Worm (Caenorhabditis elegans) whole organism, L1 larva: ENCODE measurements around the gene C31B8.1.
A peak's percentile ranks its signal among the peaks of the same experiment; 100 is the strongest.

Experiments used
- F16B12.6 ChIP-seq: fragments of 150-350 bp; optimal IDR thresholded peaks from 2 replicates; lab custom pipeline; 2014; ENCODE audit warnings: missing biosample characterization, missing genetic modification characterization
- ama-1 ChIP-seq: fragments of 150-350 bp; optimal IDR thresholded peaks from 2 replicates; lab custom pipeline; 2014
- blmp-1 ChIP-seq: fragments of 150-350 bp; optimal IDR thresholded peaks from 2 replicates; lab custom pipeline; 2014; ENCODE audit warnings: missing biosample characterization, missing genetic modification characterization
- ceh-63 ChIP-seq: fragments of 200-800 bp; sonication (Bioruptor generic); optimal IDR thresholded peaks from 2 replicates; lab custom pipeline; 2018; ENCODE audit warnings: mild to moderate bottlenecking, missing genetic modification characterization, missing compliant biosample characterization
- ceh-8 ChIP-seq: fragments of 200-800 bp; sonication (Bioruptor generic); optimal IDR thresholded peaks from 2 replicates; lab custom pipeline; 2018; ENCODE audit warnings: mild to moderate bottlenecking, missing genetic modification characterization, moderate library complexity, missing compliant biosample characterization
- ceh-82 ChIP-seq, 3 experiments: fragments of 150-350 bp in 1 of 3; sonication (generic microtip) in 2 of 3; optimal IDR thresholded peaks; 2 replicates each; lab custom pipeline; 2014 to 2017; ENCODE audit warnings: missing biosample characterization in 3 of 3, missing genetic modification characterization in 3 of 3
- ceh-90 ChIP-seq: sonication (generic microtip); optimal IDR thresholded peaks from 2 replicates; lab custom pipeline; 2016; ENCODE audit warnings: missing genetic modification characterization, missing compliant biosample characterization
- ces-1 ChIP-seq: fragments of 150-350 bp; optimal IDR thresholded peaks from 2 replicates; lab custom pipeline; 2014; ENCODE audit warnings: missing biosample characterization, missing genetic modification reagents, missing genetic modification characterization
- efl-1 ChIP-seq, 4 experiments: fragments of 150-350 bp; optimal IDR thresholded peaks in 3 of 4; peaks in 1 of 4; 1 replicate in 1 of 4; 2 replicates in 3 of 4; lab custom pipeline; 2014; ENCODE audit warnings: missing biosample characterization in 2 of 4, missing genetic modification characterization in 2 of 4, missing genetic modification reagents in 2 of 4
- egl-27 ChIP-seq, 2 experiments: fragments of 150-350 bp in 1 of 2; sonication (generic microtip); optimal IDR thresholded peaks; 3 replicates each; lab custom pipeline; 2017 to 2018; ENCODE audit warnings: missing biosample characterization in 2 of 2, missing genetic modification characterization in 2 of 2, missing genetic modification reagents in 2 of 2
- elt-3 ChIP-seq, 6 experiments: fragments of 150-350 bp in 1 of 6; sonication (generic microtip); optimal IDR thresholded peaks; 2 replicates each; lab custom pipeline; 2017 to 2018; ENCODE audit warnings: missing biosample characterization in 6 of 6, missing genetic modification characterization in 6 of 6, inconsistent platforms in 1 of 6
- fkh-4 ChIP-seq: sonication (generic microtip); optimal IDR thresholded peaks from 2 replicates; lab custom pipeline; 2016; ENCODE audit warnings: missing compliant biosample characterization, missing genetic modification characterization, borderline replicate concordance
- hlh-4 ChIP-seq: sonication (generic microtip); optimal IDR thresholded peaks from 2 replicates; lab custom pipeline; 2016; ENCODE audit warnings: mild to moderate bottlenecking, missing genetic modification characterization, missing compliant biosample characterization
- hpl-2 ChIP-seq: fragments of 150-350 bp; optimal IDR thresholded peaks from 2 replicates; lab custom pipeline; 2014; ENCODE audit warnings: missing biosample characterization, missing genetic modification reagents, missing genetic modification characterization
- irx-1 ChIP-seq: sonication (generic microtip); optimal IDR thresholded peaks from 2 replicates; lab custom pipeline; 2016; ENCODE audit warnings: missing genetic modification characterization, missing compliant biosample characterization
- lin-13 ChIP-seq: fragments of 150-350 bp; optimal IDR thresholded peaks from 2 replicates; lab custom pipeline; 2014; ENCODE audit warnings: missing biosample characterization, missing genetic modification reagents, missing genetic modification characterization
- lin-39 ChIP-seq: fragments of 150-350 bp; optimal IDR thresholded peaks from 2 replicates; lab custom pipeline; 2014; ENCODE audit warnings: missing biosample characterization, missing genetic modification reagents, missing genetic modification characterization
- lsy-2 ChIP-seq, 2 experiments: fragments of 150-350 bp; optimal IDR thresholded peaks; 2 replicates each; lab custom pipeline; 2014; ENCODE audit warnings: missing biosample characterization in 2 of 2, missing genetic modification characterization in 2 of 2
- mdl-1 ChIP-seq, 2 experiments: fragments of 150-350 bp; optimal IDR thresholded peaks; 2 replicates each; lab custom pipeline; 2014 to 2017; ENCODE audit warnings: missing biosample characterization in 2 of 2, missing genetic modification characterization in 2 of 2, inconsistent platforms in 1 of 2
- mep-1 ChIP-seq: fragments of 150-350 bp; optimal IDR thresholded peaks from 2 replicates; lab custom pipeline; 2014; ENCODE audit warnings: missing biosample characterization, missing genetic modification characterization
- nhr-12 ChIP-seq: sonication (generic microtip); optimal IDR thresholded peaks from 2 replicates; lab custom pipeline; 2017; ENCODE audit warnings: missing biosample characterization, missing genetic modification characterization
- nhr-237 ChIP-seq: fragments of 150-350 bp; optimal IDR thresholded peaks from 2 replicates; lab custom pipeline; 2014; ENCODE audit warnings: missing biosample characterization, missing genetic modification characterization
- nhr-28 ChIP-seq: fragments of 150-350 bp; optimal IDR thresholded peaks from 2 replicates; lab custom pipeline; 2014; ENCODE audit warnings: missing biosample characterization, missing genetic modification characterization
- nhr-47 ChIP-seq: sonication (generic microtip); optimal IDR thresholded peaks from 2 replicates; lab custom pipeline; 2016; ENCODE audit warnings: mild to moderate bottlenecking, missing genetic modification characterization, moderate library complexity, missing compliant biosample characterization
- nhr-76 ChIP-seq: sonication (generic microtip); optimal IDR thresholded peaks from 2 replicates; lab custom pipeline; 2017; ENCODE audit warnings: missing biosample characterization, missing genetic modification characterization
- nhr-77 ChIP-seq: fragments of 150-350 bp; optimal IDR thresholded peaks from 2 replicates; lab custom pipeline; 2014; ENCODE audit warnings: missing biosample characterization, missing genetic modification characterization
- nhr-85 ChIP-seq: sonication (generic microtip); peaks from one replicate; lab custom pipeline; 2016; ENCODE audit warnings: missing genetic modification characterization, inconsistent platforms, missing compliant biosample characterization
- pag-3 ChIP-seq: sonication (generic microtip); optimal IDR thresholded peaks from 2 replicates; lab custom pipeline; 2017; ENCODE audit warnings: missing genetic modification characterization, mild to moderate bottlenecking, missing compliant biosample characterization, antibody characterized with exemption, borderline replicate concordance; ENCODE audit not compliant: insufficient read depth
- pqm-1 ChIP-seq: sonication (generic microtip); optimal IDR thresholded peaks from 3 replicates; lab custom pipeline; 2017; ENCODE audit warnings: missing biosample characterization, missing genetic modification characterization
- rnt-1 ChIP-seq: sonication (generic microtip); optimal IDR thresholded peaks from 2 replicates; lab custom pipeline; 2016; ENCODE audit warnings: mild to moderate bottlenecking, missing genetic modification characterization, moderate library complexity, missing compliant biosample characterization
- snpc-4 ChIP-seq: fragments of 150-350 bp; optimal IDR thresholded peaks from 2 replicates; lab custom pipeline; 2014; ENCODE audit warnings: missing biosample characterization, missing genetic modification characterization
- snu-23 ChIP-seq: sonication (generic microtip); optimal IDR thresholded peaks from 2 replicates; lab custom pipeline; 2016; ENCODE audit warnings: missing genetic modification characterization, missing compliant biosample characterization
- sptf-1 ChIP-seq: fragments of 150-350 bp; optimal IDR thresholded peaks from 2 replicates; lab custom pipeline; 2014; ENCODE audit warnings: missing biosample characterization, missing genetic modification characterization
- swsn-7 ChIP-seq: sonication (generic microtip); optimal IDR thresholded peaks from 2 replicates; lab custom pipeline; 2016; ENCODE audit warnings: missing genetic modification characterization, missing compliant biosample characterization
- unc-30 ChIP-seq: sonication (generic microtip); optimal IDR thresholded peaks from 2 replicates; lab custom pipeline; 2017; ENCODE audit warnings: missing biosample characterization, missing genetic modification characterization
- unc-62 ChIP-seq: fragments of 150-350 bp; optimal IDR thresholded peaks from 2 replicates; lab custom pipeline; 2014; ENCODE audit warnings: missing biosample characterization, missing genetic modification reagents, missing genetic modification characterization
- unc-86 ChIP-seq: sonication (generic microtip); optimal IDR thresholded peaks from 2 replicates; lab custom pipeline; 2016; ENCODE audit warnings: missing genetic modification characterization, missing compliant biosample characterization
- unc-98 ChIP-seq: fragments of 200-800 bp; sonication (Bioruptor generic); IDR thresholded peaks from 2 replicates; pipeline ENCODE4 v1.3.6; 2022; ENCODE audit warnings: missing genetic modification characterization, missing compliant biosample characterization
- xbp-1 ChIP-seq: sonication (generic microtip); optimal IDR thresholded peaks from 2 replicates; lab custom pipeline; 2016; ENCODE audit warnings: missing genetic modification characterization, missing compliant biosample characterization
- zip-4 ChIP-seq: fragments of 200-800 bp; sonication (Bioruptor generic); optimal IDR thresholded peaks from 2 replicates; lab custom pipeline; 2018; ENCODE audit warnings: mild to moderate bottlenecking, missing genetic modification characterization, moderate library complexity, missing compliant biosample characterization
- ztf-11 ChIP-seq, 2 experiments: sonication (generic microtip); optimal IDR thresholded peaks; 2 replicates each; lab custom pipeline; 2016 to 2017; ENCODE audit warnings: missing genetic modification characterization in 2 of 2, missing biosample characterization in 1 of 2, missing compliant biosample characterization in 1 of 2

Gene C31B8.1

DNA sequence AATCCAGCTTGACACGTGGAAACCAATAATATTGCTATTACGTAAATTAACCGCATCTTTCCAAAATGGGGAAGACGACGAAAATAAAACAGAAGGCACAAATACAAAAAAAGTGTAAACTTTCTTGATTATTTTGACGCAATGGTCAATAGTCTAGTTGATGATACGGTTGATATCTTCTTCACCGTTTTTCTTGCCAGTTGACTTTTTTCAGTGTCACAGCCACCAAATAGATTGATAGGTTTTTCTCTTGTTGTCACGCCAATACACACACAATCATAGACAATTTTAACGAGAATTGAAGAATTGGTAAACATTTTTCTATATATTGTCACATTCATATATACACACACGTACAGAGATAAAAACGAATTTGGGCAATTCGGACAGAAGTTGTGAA lies 21.8 kb upstream of the C31B8.1 start, which contains the start of gene zmp-3:
Gene zmp-3 (minus strand): TSS at position 101 of the 400 bp plus-strand sequence.
- no peak for TF ChIP-seq snpc-4 (tag; lab: Kevin White, UChicago)
- no peak for TF ChIP-seq ceh-8 (GFP tag; lab: Kevin White, UChicago)
- TF ChIP-seq fkh-4 (tag; lab: Kevin White, UChicago) = no peak
- peak; percentile 60 for TF ChIP-seq nhr-85
- no peak for TF ChIP-seq lin-39
- peak in 1 of 6 experiments; percentile 42 for TF ChIP-seq elt-3 (tag; optimal IDR thresholded peaks at IDR 0.05; lab: Kevin White, UChicago)

DNA sequence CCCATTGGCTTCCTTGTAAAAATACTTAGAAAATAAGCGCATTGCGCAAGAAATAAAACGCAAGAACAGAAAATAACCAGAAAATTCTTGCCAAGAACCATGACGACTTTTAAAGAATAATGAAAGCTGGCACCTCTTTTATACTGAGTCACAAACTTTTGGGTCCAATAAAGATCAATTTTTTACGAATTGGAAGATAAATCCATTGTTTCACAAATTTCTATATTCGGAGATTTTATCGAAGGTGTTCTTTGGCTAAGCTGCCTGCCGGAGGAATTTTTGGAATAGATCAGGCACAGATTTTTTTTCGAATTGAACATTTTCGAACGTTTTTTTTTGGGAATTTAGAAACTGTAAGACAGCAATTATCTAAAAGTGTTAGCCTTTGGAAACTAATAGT lies 18.5 kb upstream of the C31B8.1 start, which contains the start of gene C31B8.9:
Gene C31B8.9 (minus strand): TSS at position 101 of the 400 bp plus-strand sequence.
- TF ChIP-seq lsy-2 (tag; optimal IDR thresholded peaks at IDR 0.05; lab: Kevin White, UChicago) (no peak), egl-27 (tag; optimal IDR thresholded peaks at IDR 0.05; lab: Kevin White, UChicago) (no peak), snu-23 (no peak), unc-30 (tag; lab: Kevin White, UChicago) (no peak), lin-13 (GFP tag; lab: Kevin White, UChicago) (no peak), ceh-8 (GFP tag; lab: Kevin White, UChicago) (no peak), xbp-1 (tag; lab: Kevin White, UChicago) (no peak), nhr-76 (tag; lab: Kevin White, UChicago) (no peak)

DNA sequence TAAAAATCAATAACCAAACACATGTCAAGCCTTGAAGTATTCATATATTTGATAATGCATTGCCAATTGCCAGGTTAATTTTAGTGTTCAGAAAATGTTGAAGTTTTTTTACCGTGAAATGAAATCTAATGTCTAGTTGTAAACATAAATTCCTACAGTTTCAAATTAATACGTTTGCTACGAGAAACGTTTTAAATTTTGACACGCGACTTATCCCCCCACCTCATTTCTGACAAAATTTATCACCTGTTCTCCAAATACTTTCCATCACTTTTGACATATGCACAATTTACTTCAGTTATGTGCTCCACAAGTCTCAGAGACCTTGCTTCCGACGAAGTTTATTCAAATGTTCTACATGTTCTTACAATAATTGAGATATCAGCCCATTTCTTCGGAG lies 17.4 kb upstream of the C31B8.1 start, which contains the start of gene srh-146:
Gene srh-146 (plus strand): TSS at position 301 of the 400 bp plus-strand sequence.
- no peak for TF ChIP-seq ama-1 (lab: Kevin White, UChicago)
- TF ChIP-seq swsn-7 (tag; lab: Kevin White, UChicago) = no peak
- TF ChIP-seq hpl-2 (GFP tag; lab: Kevin White, UChicago) = no peak
- no peak for TF ChIP-seq unc-98 (GFP tag; lab: Robert Waterston, UW)
- TF ChIP-seq rnt-1 (tag; lab: Kevin White, UChicago) = no peak
- no peak for TF ChIP-seq ceh-63 (GFP tag; lab: Kevin White, UChicago)
- no peak for TF ChIP-seq F16B12.6 (tag; lab: Kevin White, UChicago)
- no peak for TF ChIP-seq blmp-1
- no peak for TF ChIP-seq nhr-28 (tag; lab: Kevin White, UChicago)
- no peak for TF ChIP-seq lsy-2 (tag; optimal IDR thresholded peaks at IDR 0.05; lab: Kevin White, UChicago)
- no peak for TF ChIP-seq unc-62 (GFP tag; lab: Kevin White, UChicago)
- TF ChIP-seq mep-1 (tag; lab: Kevin White, UChicago) = no peak
- no peak for TF ChIP-seq nhr-12
- no peak for TF ChIP-seq snpc-4 (tag; lab: Kevin White, UChicago)
- no peak for TF ChIP-seq zip-4 (GFP tag; lab: Kevin White, UChicago)

ce11 chrV:2920125-2920524 lies 11.2 kb upstream of the C31B8.1 start:
- TF ChIP-seq ceh-90 (no peak), snpc-4 (tag; lab: Kevin White, UChicago) (peak; percentile 44), mep-1 (tag; lab: Kevin White, UChicago) (no peak)

ce11 chrV:2922594-2922993 lies 8.8 kb upstream of the C31B8.1 start, which contains the start of gene srh-38:
Gene srh-38, minus strand, starts transcription at chrV:2922694.
- TF ChIP-seq mdl-1 (tag; optimal IDR thresholded peaks at IDR 0.05; lab: Kevin White, UChicago) (no peak), snu-23 (no peak), nhr-237 (no peak), hlh-4 (no peak), ztf-11 (tag; optimal IDR thresholded peaks at IDR 0.05; lab: Kevin White, UChicago) (no peak), pqm-1 (tag; lab: Kevin White, UChicago) (no peak), efl-1 (optimal IDR thresholded peaks at IDR 0.05; lab: Kevin White, UChicago) (no peak), efl-1 (GFP tag; optimal IDR thresholded peaks at IDR 0.05 in 1 of 2; lab: Kevin White, UChicago) (no peak), rnt-1 (tag; lab: Kevin White, UChicago) (no peak), pag-3 (no peak), nhr-77 (tag; lab: Kevin White, UChicago) (no peak), mep-1 (tag; lab: Kevin White, UChicago) (no peak), ceh-82 (tag; optimal IDR thresholded peaks at IDR 0.05; lab: Kevin White, UChicago) (no peak), ces-1 (GFP tag; lab: Kevin White, UChicago) (no peak), irx-1 (tag; lab: Kevin White, UChicago) (no peak), sptf-1 (no peak), nhr-28 (tag; lab: Kevin White, UChicago) (no peak), unc-86 (tag; lab: Kevin White, UChicago) (no peak), lsy-2 (tag; optimal IDR thresholded peaks at IDR 0.05; lab: Kevin White, UChicago) (no peak), nhr-47 (tag; lab: Kevin White, UChicago) (no peak)
